Fruit fly (Drosophila melanogaster) whole organism, embryonic: ENCODE results near the gene mthl14.

Experiments used
- BtbVII ChIP-seq: fragments of 200-800 bp; sonication (Bioruptor generic); optimal IDR thresholded peaks from 3 replicates; lab custom pipeline; 2017; ENCODE audit warnings: missing biosample characterization, mild to moderate bottlenecking, missing genetic modification characterization
- CG11695 ChIP-seq: fragments of 200-800 bp; sonication (Bioruptor generic); IDR thresholded peaks from 3 replicates; pipeline ENCODE4 v1.3.6; 2022; ENCODE audit warnings: missing biosample characterization, missing genetic modification characterization
- CG12219 ChIP-seq: fragments of 200-800 bp; sonication (Bioruptor generic); optimal IDR thresholded peaks from 3 replicates; lab custom pipeline; 2018; ENCODE audit warnings: missing biosample characterization, mild to moderate bottlenecking, missing genetic modification characterization
- CG12744 ChIP-seq: fragments of 200-800 bp; sonication (Bioruptor generic); optimal IDR thresholded peaks from 2 replicates; lab custom pipeline; 2016; ENCODE audit warnings: missing biosample characterization, missing genetic modification characterization
- CG13424 ChIP-seq: fragments of 200-800 bp; sonication (Bioruptor generic); optimal IDR thresholded peaks from 2 replicates; lab custom pipeline; 2019; ENCODE audit warnings: missing biosample characterization, mild to moderate bottlenecking, missing genetic modification characterization, moderate library complexity
- CG14014 ChIP-seq: fragments of 200-800 bp; sonication (Bioruptor generic); IDR thresholded peaks from 2 replicates; pipeline ENCODE4 v1.3.6; 2022; ENCODE audit warnings: missing biosample characterization, missing genetic modification characterization
- CG15696 ChIP-seq: fragments of 200-800 bp; sonication (Bioruptor generic); optimal IDR thresholded peaks from 2 replicates; lab custom pipeline; 2019; ENCODE audit warnings: missing biosample characterization, mild to moderate bottlenecking, missing genetic modification characterization, moderate library complexity
- CG1602 ChIP-seq: fragments of 200-800 bp; sonication (Bioruptor generic); optimal IDR thresholded peaks from 3 replicates; lab custom pipeline; 2016; ENCODE audit warnings: missing biosample characterization, missing genetic modification characterization
- CG17568 ChIP-seq: fragments of 200-800 bp; sonication (Bioruptor generic); optimal IDR thresholded peaks from 2 replicates; lab custom pipeline; 2018; ENCODE audit warnings: missing biosample characterization, mild to moderate bottlenecking, missing genetic modification characterization, moderate library complexity
- CG18599 ChIP-seq: fragments of 200-800 bp; sonication (Bioruptor generic); optimal IDR thresholded peaks from 3 replicates; lab custom pipeline; 2017; ENCODE audit warnings: missing biosample characterization, missing genetic modification characterization, mild to moderate bottlenecking, moderate library complexity, missing genetic modification reagents
- CG2202 ChIP-seq: fragments of 200-800 bp; sonication (Bioruptor generic); optimal IDR thresholded peaks from 2 replicates; lab custom pipeline; 2018; ENCODE audit warnings: missing biosample characterization, mild to moderate bottlenecking, missing genetic modification characterization
- CG32767 ChIP-seq: fragments of 200-800 bp; sonication (Bioruptor generic); IDR thresholded peaks from 2 replicates; pipeline ENCODE4 v1.3.6; 2022; ENCODE audit warnings: missing biosample characterization, missing genetic modification characterization
- CG3281 ChIP-seq: fragments of 200-800 bp; sonication (Bioruptor generic); optimal IDR thresholded peaks from 3 replicates; lab custom pipeline; 2017; ENCODE audit warnings: missing biosample characterization, mild to moderate bottlenecking, missing genetic modification characterization
- CG3847 ChIP-seq: fragments of 200-800 bp; sonication (Bioruptor generic); IDR thresholded peaks from 2 replicates; pipeline ENCODE4 v1.3.6; 2022; ENCODE audit warnings: missing biosample characterization, missing genetic modification characterization
- CG5245 ChIP-seq: fragments of 200-800 bp; sonication (Bioruptor generic); optimal IDR thresholded peaks from 3 replicates; lab custom pipeline; 2016; ENCODE audit warnings: missing biosample characterization, missing genetic modification characterization
- CG7786 ChIP-seq: fragments of 200-800 bp; sonication (Bioruptor generic); optimal IDR thresholded peaks from 2 replicates; lab custom pipeline; 2016; ENCODE audit warnings: missing biosample characterization, missing genetic modification characterization
- CG8281 ChIP-seq: fragments of 200-800 bp; sonication (Bioruptor generic); optimal IDR thresholded peaks from 2 replicates; lab custom pipeline; 2018; ENCODE audit warnings: missing biosample characterization, mild to moderate bottlenecking, missing genetic modification characterization, moderate library complexity
- CG8290 ChIP-seq, 3 experiments: fragments of 200-800 bp; sonication (Bioruptor generic); optimal IDR thresholded peaks; 2 replicates each; lab custom pipeline; 2016 to 2019; ENCODE audit warnings: missing biosample characterization in 3 of 3, missing genetic modification characterization in 3 of 3, mild to moderate bottlenecking in 2 of 3, moderate library complexity in 1 of 3
- CTCF ChIP-seq: fragments of 200-800 bp; sonication (Bioruptor generic); optimal IDR thresholded peaks from 2 replicates; lab custom pipeline; 2017; ENCODE audit warnings: missing biosample characterization, mild to moderate bottlenecking, missing genetic modification characterization, moderate library complexity
- Camta ChIP-seq: fragments of 200-800 bp; sonication (Bioruptor generic); optimal IDR thresholded peaks from 2 replicates; lab custom pipeline; 2016; ENCODE audit warnings: missing biosample characterization, missing genetic modification characterization
- CrebB ChIP-seq: fragments of 200-800 bp; sonication (Bioruptor generic); optimal IDR thresholded peaks from 3 replicates; lab custom pipeline; 2018; ENCODE audit warnings: missing biosample characterization, mild to moderate bottlenecking, missing genetic modification characterization
- HmgD ChIP-seq: fragments of 200-800 bp; sonication (Bioruptor generic); optimal IDR thresholded peaks from 3 replicates; lab custom pipeline; 2016; ENCODE audit warnings: missing biosample characterization, missing genetic modification characterization
- Hr3 ChIP-seq: fragments of 200-800 bp; sonication (Bioruptor generic); optimal IDR thresholded peaks from 3 replicates; lab custom pipeline; 2016; ENCODE audit warnings: missing biosample characterization, missing genetic modification characterization
- Hr51 ChIP-seq, 2 experiments: fragments of 200-800 bp; sonication (Bioruptor generic); optimal IDR thresholded peaks; 2 replicates in 1 of 2; 3 replicates in 1 of 2; lab custom pipeline; 2016 to 2018; ENCODE audit warnings: missing biosample characterization in 2 of 2, missing genetic modification characterization in 2 of 2, mild to moderate bottlenecking in 1 of 2, moderate library complexity in 1 of 2
- Lpt ChIP-seq: fragments of >200 bp; optimal IDR thresholded peaks from 2 replicates; lab custom pipeline; 2018; ENCODE audit warnings: missing biosample characterization, missing genetic modification characterization
- Mes4 ChIP-seq: fragments of 200-800 bp; sonication (Bioruptor generic); optimal IDR thresholded peaks from 2 replicates; lab custom pipeline; 2016; ENCODE audit warnings: missing biosample characterization, missing genetic modification characterization
- Rfx ChIP-seq: fragments of 200-800 bp; sonication (Bioruptor generic); IDR thresholded peaks from 2 replicates; pipeline ENCODE4 v1.3.6; 2022; ENCODE audit warnings: missing biosample characterization, missing genetic modification characterization
- Sin3A ChIP-seq: fragments of >200 bp; optimal IDR thresholded peaks from 2 replicates; lab custom pipeline; 2018
- Spps ChIP-seq: fragments of 200-800 bp; sonication (Bioruptor generic); optimal IDR thresholded peaks from 2 replicates; lab custom pipeline; 2018; ENCODE audit warnings: missing biosample characterization, mild to moderate bottlenecking, missing genetic modification characterization
- Ssrp ChIP-seq: fragments of 200-800 bp; sonication (Bioruptor generic); optimal IDR thresholded peaks from 2 replicates; lab custom pipeline; 2018; ENCODE audit warnings: missing biosample characterization, mild to moderate bottlenecking, missing genetic modification characterization, moderate library complexity
- TFAM ChIP-seq: fragments of 200-800 bp; sonication (Bioruptor generic); optimal IDR thresholded peaks from 2 replicates; lab custom pipeline; 2017; ENCODE audit warnings: missing biosample characterization, missing genetic modification characterization, inconsistent platforms
- aop ChIP-seq: fragments of 200-800 bp; sonication (Bioruptor generic); IDR thresholded peaks from 2 replicates; pipeline ENCODE4 v1.3.6; 2022; ENCODE audit warnings: missing biosample characterization, missing genetic modification characterization
- ara ChIP-seq: fragments of 200-800 bp; sonication (Bioruptor generic); IDR thresholded peaks from 2 replicates; pipeline ENCODE4 v1.3.6; 2022; ENCODE audit warnings: missing biosample characterization, missing genetic modification characterization
- cg ChIP-seq: fragments of 200-800 bp; sonication (Bioruptor generic); optimal IDR thresholded peaks from 3 replicates; lab custom pipeline; 2019; ENCODE audit warnings: missing biosample characterization, mild to moderate bottlenecking, missing genetic modification characterization, moderate library complexity
- crc ChIP-seq: fragments of 200-800 bp; sonication (Bioruptor generic); optimal IDR thresholded peaks from 2 replicates; lab custom pipeline; 2016; ENCODE audit warnings: missing biosample characterization, missing genetic modification characterization
- dati ChIP-seq: fragments of 200-800 bp; sonication (Bioruptor generic); IDR thresholded peaks from 2 replicates; pipeline ENCODE4 v1.3.6; 2022; ENCODE audit warnings: missing biosample characterization, missing genetic modification characterization
- dmrt99B ChIP-seq: fragments of 200-800 bp; sonication (Bioruptor generic); optimal IDR thresholded peaks from 2 replicates; lab custom pipeline; 2018; ENCODE audit warnings: missing biosample characterization, mild to moderate bottlenecking, missing genetic modification characterization, moderate library complexity
- eve ChIP-seq, 2 experiments: fragments of >200 bp; optimal IDR thresholded peaks; 2 replicates each; lab custom pipeline; 2017; ENCODE audit warnings: missing biosample characterization in 2 of 2, missing genetic modification characterization in 2 of 2
- grau ChIP-seq: fragments of 200-800 bp; optimal IDR thresholded peaks from 3 replicates; lab custom pipeline; 2019; ENCODE audit warnings: missing biosample characterization, mild to moderate bottlenecking, missing genetic modification characterization, moderate library complexity
- jigr1 ChIP-seq: fragments of 200-800 bp; sonication (Bioruptor generic); IDR thresholded peaks from 3 replicates; pipeline ENCODE4 v1.3.6; 2022; ENCODE audit warnings: missing biosample characterization, missing genetic modification characterization
- lbe ChIP-seq: fragments of 200-800 bp; sonication (Bioruptor generic); optimal IDR thresholded peaks from 2 replicates; lab custom pipeline; 2016; ENCODE audit warnings: missing biosample characterization, mild to moderate bottlenecking, missing genetic modification characterization
- maf-S ChIP-seq: fragments of 200-800 bp; sonication (Bioruptor generic); optimal IDR thresholded peaks from 2 replicates; lab custom pipeline; 2016; ENCODE audit warnings: missing biosample characterization, missing genetic modification characterization
- pan ChIP-seq, 4 experiments: fragments of >200 bp in 3 of 4; fragments of 200-800 bp in 1 of 4; sonication (Bioruptor generic) in 1 of 4; optimal IDR thresholded peaks in 3 of 4; IDR thresholded peaks in 1 of 4; 2 replicates each; pipeline versions ENCODE4 v1.3.6 to Lab custom; 2017 to 2022; ENCODE audit warnings: missing biosample characterization in 2 of 4, missing genetic modification characterization in 2 of 4, mixed read lengths in 1 of 4
- pfk ChIP-seq: fragments of 200-800 bp; sonication (Bioruptor generic); optimal IDR thresholded peaks from 2 replicates; lab custom pipeline; 2018; ENCODE audit warnings: missing biosample characterization, mild to moderate bottlenecking, missing genetic modification characterization, moderate library complexity
- repo ChIP-seq: fragments of 200-800 bp; sonication (Bioruptor generic); optimal IDR thresholded peaks from 2 replicates; lab custom pipeline; 2016; ENCODE audit warnings: missing biosample characterization, missing genetic modification characterization
- rib ChIP-seq: fragments of 200-800 bp; sonication (Bioruptor generic); IDR thresholded peaks from 2 replicates; pipeline ENCODE4 v1.3.6; 2022; ENCODE audit warnings: missing biosample characterization, missing genetic modification characterization
- ro ChIP-seq: fragments of 200-800 bp; sonication (Bioruptor generic); IDR thresholded peaks from 2 replicates; pipeline ENCODE4 v1.3.6; 2022; ENCODE audit warnings: missing biosample characterization, missing genetic modification characterization
- sens-2 ChIP-seq: fragments of 200-800 bp; sonication (Bioruptor generic); IDR thresholded peaks from 2 replicates; pipeline ENCODE4 v1.3.6; 2022; ENCODE audit warnings: missing biosample characterization, missing genetic modification characterization
- vfl ChIP-seq: fragments of 200-800 bp; sonication (Bioruptor generic); optimal IDR thresholded peaks from 2 replicates; lab custom pipeline; 2016; ENCODE audit warnings: missing biosample characterization, missing genetic modification characterization
- wek ChIP-seq: fragments of 200-800 bp; sonication (Bioruptor generic); optimal IDR thresholded peaks from 3 replicates; lab custom pipeline; 2018; ENCODE audit warnings: missing biosample characterization, mild to moderate bottlenecking, missing genetic modification characterization, moderate library complexity

mthl14 gene

dm6 chr3L:205723-206284 is 41.5 kb upstream of the mthl14 start, which contains the start of the genes Gk1 and CG13876 (continued):
- peak; percentile 93 for TF ChIP-seq lbe (GFP tag; lab: Kevin White, UChicago)
- TF ChIP-seq CG8281 (tag; lab: Kevin White, UChicago): peak; percentile 85
- TF ChIP-seq CG13424: peak; percentile 98
- TF ChIP-seq repo: no peak
- TF ChIP-seq Rfx (GFP tag; lab: Robert Waterston, UW): peak; percentile 95
- TF ChIP-seq pfk (GFP tag; lab: Kevin White, UChicago): peak; percentile 66
- peak; percentile 95 for TF ChIP-seq CG15696 (tag; lab: Kevin White, UChicago)
- TF ChIP-seq CG8290 (GFP tag; optimal IDR thresholded peaks at IDR 0.05; lab: Kevin White, UChicago): peak; percentile 74
- TF ChIP-seq CG8290 (tag; optimal IDR thresholded peaks at IDR 0.05; lab: Kevin White, UChicago): peak in 1 of 2 experiments; percentile 75
- TF ChIP-seq eve (GFP tag; optimal IDR thresholded peaks at IDR 0.05; lab: Kevin White, UChicago): no peak
- TF ChIP-seq CG2202: peak; percentile 91
- TF ChIP-seq pan (optimal IDR thresholded peaks at IDR 0.05; lab: Kevin White, UChicago): no peak
- peak in 1 of 2 experiments; percentile 96 for TF ChIP-seq pan (GFP tag; optimal IDR thresholded peaks at IDR 0.05 in 1 of 2, IDR thresholded peaks at IDR 0.05 in 1 of 2)
- TF ChIP-seq CG1602 (GFP tag; lab: Kevin White, UChicago): peak; percentile 91
- TF ChIP-seq crc (GFP tag; lab: Kevin White, UChicago): no peak
- TF ChIP-seq CG3281 (GFP tag; lab: Kevin White, UChicago): peak; percentile 96
- TF ChIP-seq Hr3 (GFP tag; lab: Kevin White, UChicago): peak; percentile 85
- peak; percentile 70 for TF ChIP-seq vfl (GFP tag; lab: Kevin White, UChicago)
- peak; percentile 96 for TF ChIP-seq CrebB (tag; lab: Kevin White, UChicago)
- TF ChIP-seq CG18599 (GFP tag; lab: Kevin White, UChicago): peak; percentile 97
- TF ChIP-seq Ssrp (tag; lab: Kevin White, UChicago): peak; percentile 94
- peak; percentile 44 for TF ChIP-seq Camta (GFP tag; lab: Kevin White, UChicago)
- TF ChIP-seq Sin3A (lab: Kevin White, UChicago): no peak
- TF ChIP-seq grau (tag; lab: Kevin White, UChicago): peak; percentile 96
- TF ChIP-seq sens-2 (GFP tag; lab: Robert Waterston, UW): peak; percentile 84
- TF ChIP-seq CG3847: peak; percentile 94
- TF ChIP-seq CTCF (GFP tag; lab: Kevin White, UChicago): peak; percentile 25
- peak; percentile 91 for TF ChIP-seq Spps (tag; lab: Kevin White, UChicago)
- TF ChIP-seq TFAM (GFP tag; lab: Kevin White, UChicago): peak; percentile 63
- TF ChIP-seq wek: peak; percentile 51
- peak; percentile 97 for TF ChIP-seq CG11695 (GFP tag; lab: Robert Waterston, UW)
- peak; percentile 94 for TF ChIP-seq ara (GFP tag; lab: Robert Waterston, UW)
- peak; percentile 57; the same call in 1 of the 2 replicates for TF ChIP-seq dati (GFP tag; lab: Robert Waterston, UW)
- no peak for TF ChIP-seq Lpt
- TF ChIP-seq maf-S (GFP tag; lab: Kevin White, UChicago): peak; percentile 28
- TF ChIP-seq HmgD: no peak
- peak; percentile 26; the same call in 1 of the 2 replicates for TF ChIP-seq aop
- peak; percentile 39 to 98 for TF ChIP-seq Hr51 (GFP tag; optimal IDR thresholded peaks at IDR 0.05; lab: Kevin White, UChicago)
- no peak for TF ChIP-seq Mes4
- peak; percentile 96 for TF ChIP-seq CG14014 (GFP tag; lab: Robert Waterston, UW)
- TF ChIP-seq CG7786 (GFP tag; lab: Kevin White, UChicago): peak; percentile 62
- TF ChIP-seq dmrt99B: peak; percentile 96
- no peak for TF ChIP-seq CG17568
- peak; percentile 91 for TF ChIP-seq CG12219
- peak; percentile 64; the same call in 2 of the 3 replicates for TF ChIP-seq jigr1 (GFP tag; lab: Robert Waterston, UW)
- TF ChIP-seq ro (GFP tag; lab: Robert Waterston, UW): peak; percentile 78
- peak; percentile 94 for TF ChIP-seq CG32767
- peak; percentile 81 for TF ChIP-seq CG5245 (GFP tag; lab: Kevin White, UChicago)
- peak; percentile 94 for TF ChIP-seq rib
- peak; percentile 62 for TF ChIP-seq CG12744 (GFP tag; lab: Kevin White, UChicago)
- peak; percentile 97 for TF ChIP-seq BtbVII (GFP tag; lab: Kevin White, UChicago)
- TF ChIP-seq cg (GFP tag; lab: Kevin White, UChicago): no peak
